Worm (Caenorhabditis elegans): ENCODE results near the gene Y50E8A.11.
"Not testable (repeated sequence)": the region's sequence is repeated elsewhere in the genome, so short reads cannot be mapped to it uniquely, and the experiment has no call there.

The Y50E8A.11 gene

DNA sequence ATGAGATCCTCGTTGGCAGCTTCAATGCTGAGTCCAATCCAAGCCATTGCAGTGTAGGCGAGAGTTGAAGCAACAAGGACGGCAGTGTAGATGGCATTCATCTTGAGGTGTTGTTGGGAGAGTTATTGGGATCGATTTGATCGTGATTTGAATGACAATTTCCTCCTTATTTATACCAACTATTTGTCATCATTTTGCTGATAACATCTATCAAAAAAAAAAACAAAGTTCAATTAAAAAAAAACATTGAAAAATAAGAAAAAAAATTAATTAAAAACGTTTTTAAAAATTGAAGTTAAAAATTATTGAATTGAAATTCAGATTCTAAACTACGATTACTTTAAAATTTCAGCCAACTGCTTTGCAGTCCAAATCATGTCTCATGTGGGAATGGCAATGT is 45.7 kb downstream of the Y50E8A.11 start, which contains the start of gene nspa-8:
Gene nspa-8 (minus strand): TSS at position 101 of the 400 bp plus-strand sequence.
- not testable (repeated sequence) for TF ChIP-seq lsy-2 (tag; optimal IDR thresholded peaks at IDR 0.05); zip-8 (tag; optimal IDR thresholded peaks at IDR 0.05); ces-1 (GFP tag; optimal IDR thresholded peaks at IDR 0.05)

DNA sequence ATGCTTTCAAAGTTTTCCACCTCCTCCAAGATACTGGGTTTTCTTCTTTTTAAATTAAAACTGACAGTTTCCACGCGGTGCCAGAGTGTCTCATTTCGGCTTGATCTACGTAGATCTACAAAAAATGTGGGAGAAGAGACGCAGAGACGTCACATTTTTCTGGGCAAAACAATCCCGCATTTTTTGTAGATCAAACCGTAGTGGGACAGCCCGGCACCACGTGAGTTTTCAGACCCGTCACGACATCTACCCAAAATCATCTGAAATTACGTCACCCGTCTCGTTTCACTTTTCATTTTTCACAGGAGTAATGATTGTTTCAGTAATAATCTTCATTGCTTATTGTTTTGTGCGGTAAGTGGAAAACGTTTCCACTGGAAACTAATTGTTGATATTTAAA is 47.2 kb downstream of the Y50E8A.11 start:
- TF ChIP-seq ceh-83 (GFP tag; optimal IDR thresholded peaks at IDR 0.05) (peak; percentile 34), drap-1 (GFP tag; optimal IDR thresholded peaks at IDR 0.05) (no peak), sem-2 (GFP tag; optimal IDR thresholded peaks at IDR 0.05) (peak; percentile 16)

DNA sequence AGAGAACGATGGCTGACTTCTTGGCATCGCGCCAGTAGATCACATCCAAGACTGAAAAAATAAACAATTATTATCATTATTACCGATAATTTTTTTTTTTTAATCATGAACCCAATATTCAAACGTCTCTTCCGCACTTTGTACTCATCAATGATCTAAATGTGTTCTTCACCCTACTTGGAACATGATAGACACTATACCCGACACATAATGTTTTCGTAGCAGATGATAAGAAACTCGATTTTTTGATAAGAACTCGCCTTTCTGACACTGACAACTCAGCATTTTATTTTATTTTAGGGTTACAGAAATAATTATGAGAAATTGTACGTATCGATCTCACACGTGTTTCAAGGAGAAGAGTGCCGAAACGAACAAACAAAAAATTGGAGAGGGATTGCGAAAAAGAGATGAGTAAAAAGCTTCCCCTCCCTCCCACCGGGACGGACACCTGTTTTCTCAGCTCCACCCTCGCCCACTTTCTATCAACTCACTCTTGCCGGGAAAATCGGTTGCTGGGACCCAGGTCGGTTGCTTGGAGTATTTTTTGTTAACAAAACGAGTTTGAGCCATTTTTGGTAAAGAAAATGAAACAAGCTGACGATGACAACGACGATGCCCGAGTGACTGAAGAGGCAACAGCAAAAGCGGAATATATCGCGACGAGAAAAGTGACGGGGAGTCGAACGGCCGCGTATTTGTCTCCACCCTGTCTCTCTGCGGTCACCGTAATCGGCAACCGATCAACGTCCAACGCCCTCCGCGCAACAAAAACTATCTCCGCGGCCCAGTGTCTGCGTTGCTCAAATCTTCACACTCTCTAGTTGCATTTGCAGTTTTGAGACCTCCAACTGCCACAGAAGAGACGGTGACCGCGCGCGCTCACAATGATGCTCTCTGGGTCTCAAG is 49.3 kb downstream of the Y50E8A.11 start:
- TF ChIP-seq hlh-1 (tag; optimal IDR thresholded peaks at IDR 0.05) (peak; percentile 66), lsy-2 (tag; optimal IDR thresholded peaks at IDR 0.05) (no peak), ham-2 (GFP tag; optimal IDR thresholded peaks at IDR 0.05) (no peak), blmp-1 (tag; optimal IDR thresholded peaks at IDR 0.05) (no peak), M03D4.4 (tag; optimal IDR thresholded peaks at IDR 0.05) (peak; percentile 5), nhr-12 (tag; optimal IDR thresholded peaks at IDR 0.05) (no peak), zip-8 (tag; optimal IDR thresholded peaks at IDR 0.05) (no peak), elt-3 (tag; optimal IDR thresholded peaks at IDR 0.05) (no peak), nhr-28 (tag; optimal IDR thresholded peaks at IDR 0.05) (no peak), drap-1 (GFP tag; optimal IDR thresholded peaks at IDR 0.05) (peak; percentile 68), nhr-237 (tag; optimal IDR thresholded peaks at IDR 0.05) (no peak), mab-5 (tag; optimal IDR thresholded peaks at IDR 0.05) (no peak), pha-4 (tag; optimal IDR thresholded peaks at IDR 0.05) (peak; percentile 30), ceh-39 (tag; optimal IDR thresholded peaks at IDR 0.05) (no peak), cnd-1 (tag; optimal IDR thresholded peaks at IDR 0.05) (no peak), mls-2 (tag; optimal IDR thresholded peaks at IDR 0.05) (no peak), sptf-1 (tag; optimal IDR thresholded peaks at IDR 0.05) (no peak), ceh-83 (GFP tag; optimal IDR thresholded peaks at IDR 0.05) (no peak), flh-1 (GFP tag; optimal IDR thresholded peaks at IDR 0.05) (no peak), mep-1 (tag; optimal IDR thresholded peaks at IDR 0.05) (no peak), lin-32 (GFP tag; optimal IDR thresholded peaks at IDR 0.05) (no peak), unc-120 (tag; optimal IDR thresholded peaks at IDR 0.05; ENCODE audit: poor library complexity, severe bottlenecking) (peak; percentile 63), ces-1 (GFP tag; optimal IDR thresholded peaks at IDR 0.05) (no peak), elt-1 (tag; optimal IDR thresholded peaks at IDR 0.05; ENCODE audit: borderline replicate concordance, insufficient read depth) (no peak), unc-39 (tag; optimal IDR thresholded peaks at IDR 0.05) (no peak), lin-13 (tag; optimal IDR thresholded peaks at IDR 0.05) (no peak), unc-62 (GFP tag; optimal IDR thresholded peaks at IDR 0.05) (no peak), bed-3 (GFP tag; optimal IDR thresholded peaks at IDR 0.05) (no peak), snpc-4 (tag; optimal IDR thresholded peaks at IDR 0.05) (no peak), nhr-76 (tag; optimal IDR thresholded peaks at IDR 0.05) (no peak), ceh-43 (GFP tag; optimal IDR thresholded peaks at IDR 0.05) (no peak), sem-2 (GFP tag; optimal IDR thresholded peaks at IDR 0.05) (no peak), ztf-11 (tag; optimal IDR thresholded peaks at IDR 0.05) (no peak), nhr-2 (tag; optimal IDR thresholded peaks at IDR 0.05) (peak; percentile 80), tbx-8 (GFP tag; optimal IDR thresholded peaks at IDR 0.05) (no peak)

Measured in whole organism, mixed stage, embryonic.